Fruit fly (Drosophila melanogaster): ENCODE results near the gene geko.
A peak's percentile ranks its signal among the peaks of the same experiment; 100 is the strongest.

Gene geko

dm6 chr3L:18121889-18122288, 17.3 kb upstream of the geko start, which contains the start of gene CG42853:
CG42853 (minus strand) TSS chr3L:18121989.
- TF ChIP-seq br (GFP tag; optimal IDR thresholded peaks at IDR 0.05) (no peak), Dfd (GFP tag; optimal IDR thresholded peaks at IDR 0.05) (no peak), HLH106 (tag; optimal IDR thresholded peaks at IDR 0.05) (no peak), CG9705 (GFP tag; optimal IDR thresholded peaks at IDR 0.05) (no peak), Rel (GFP tag; optimal IDR thresholded peaks at IDR 0.05) (no peak), Rel (tag; optimal IDR thresholded peaks at IDR 0.05) (no peak), psq (GFP tag; optimal IDR thresholded peaks at IDR 0.05) (no peak), jim (GFP tag; optimal IDR thresholded peaks at IDR 0.05) (no peak), Mio (GFP tag; optimal IDR thresholded peaks at IDR 0.05) (no peak), usp (GFP tag; optimal IDR thresholded peaks at IDR 0.05) (no peak), sage (GFP tag; optimal IDR thresholded peaks at IDR 0.05) (no peak), Hr83 (GFP tag; optimal IDR thresholded peaks at IDR 0.05; ENCODE audit: poor library complexity, severe bottlenecking) (no peak), foxo (GFP tag; optimal IDR thresholded peaks at IDR 0.05) (no peak), Jra (GFP tag; optimal IDR thresholded peaks at IDR 0.05) (no peak)

dm6 chr3L:18124138-18124537, 15.1 kb upstream of the geko start:
- TF ChIP-seq CG9705 (GFP tag; optimal IDR thresholded peaks at IDR 0.05) (no peak), Rel (GFP tag; optimal IDR thresholded peaks at IDR 0.05) (no peak), Rel (tag; optimal IDR thresholded peaks at IDR 0.05) (no peak), Dfd (GFP tag; optimal IDR thresholded peaks at IDR 0.05) (peak; percentile 90), N (GFP tag; optimal IDR thresholded peaks at IDR 0.05) (no peak)

- TF ChIP-seq sv (GFP tag; optimal IDR thresholded peaks at IDR 0.05) (no peak), br (GFP tag; optimal IDR thresholded peaks at IDR 0.05) (no peak), OdsH (GFP tag; optimal IDR thresholded peaks at IDR 0.05) (no peak), Jra (GFP tag; optimal IDR thresholded peaks at IDR 0.05) (no peak), HLH106 (tag; optimal IDR thresholded peaks at IDR 0.05) (no peak), Myc (optimal IDR thresholded peaks at IDR 0.05) (no peak), dl (GFP tag; optimal IDR thresholded peaks at IDR 0.05; ENCODE audit: insufficient read depth in 1 of 2, partially characterized antibody in 2 of 2) (no peak), Hnf4 (GFP tag; optimal IDR thresholded peaks at IDR 0.05) (no peak)
These were observed 6.6 kb upstream of the geko start, which contains the start of gene Cyp312a1 for dm6 chr3L:18132589-18132988. Cyp312a1 (minus strand) TSS chr3L:18132689.

dm6 chr3L:18137197-18137596, 2.0 kb upstream of the geko start:
- TF ChIP-seq HLH106 (tag; optimal IDR thresholded peaks at IDR 0.05) (peak; percentile 39), fru (GFP tag; optimal IDR thresholded peaks at IDR 0.05) (peak; percentile 8), N (GFP tag; optimal IDR thresholded peaks at IDR 0.05) (no peak), Myc (optimal IDR thresholded peaks at IDR 0.05) (no peak), h (GFP tag; optimal IDR thresholded peaks at IDR 0.05) (peak; percentile 46), Sp1 (GFP tag; optimal IDR thresholded peaks at IDR 0.05) (peak; percentile 33), woc (GFP tag; optimal IDR thresholded peaks at IDR 0.05) (peak; percentile 63), Dfd (GFP tag; optimal IDR thresholded peaks at IDR 0.05) (no peak), Hnf4 (GFP tag; optimal IDR thresholded peaks at IDR 0.05) (no peak), OdsH (GFP tag; optimal IDR thresholded peaks at IDR 0.05) (peak; percentile 27), rgr (GFP tag; optimal IDR thresholded peaks at IDR 0.05) (peak; percentile 23), psq (GFP tag; optimal IDR thresholded peaks at IDR 0.05) (peak; percentile 41)

- TF ChIP-seq dsf (GFP tag; optimal IDR thresholded peaks at IDR 0.05; ENCODE audit: borderline replicate concordance), result no peak
- no peak for TF ChIP-seq Rel (GFP tag; optimal IDR thresholded peaks at IDR 0.05)
- TF ChIP-seq Rel (tag; optimal IDR thresholded peaks at IDR 0.05), result no peak
- TF ChIP-seq usp (GFP tag; optimal IDR thresholded peaks at IDR 0.05), result no peak
- no peak for TF ChIP-seq fru (GFP tag; optimal IDR thresholded peaks at IDR 0.05)
- no peak for TF ChIP-seq Myc (optimal IDR thresholded peaks at IDR 0.05)
- no peak for TF ChIP-seq sv (GFP tag; optimal IDR thresholded peaks at IDR 0.05)
- no peak for TF ChIP-seq Abd-B (GFP tag; optimal IDR thresholded peaks at IDR 0.05)
- no peak for TF ChIP-seq foxo (GFP tag; optimal IDR thresholded peaks at IDR 0.05)
- TF ChIP-seq tai (GFP tag; optimal IDR thresholded peaks at IDR 0.05), result no peak
- TF ChIP-seq pan (optimal IDR thresholded peaks at IDR 0.05), result no peak
- TF ChIP-seq Jra (GFP tag; optimal IDR thresholded peaks at IDR 0.05), result no peak
- TF ChIP-seq jim (GFP tag; optimal IDR thresholded peaks at IDR 0.05), result no peak
- no peak for TF ChIP-seq psq (GFP tag; optimal IDR thresholded peaks at IDR 0.05)
- no peak for TF ChIP-seq Hnf4 (GFP tag; optimal IDR thresholded peaks at IDR 0.05)
- no peak for TF ChIP-seq Sp1 (GFP tag; optimal IDR thresholded peaks at IDR 0.05)
- no peak for TF ChIP-seq Dif (GFP tag; optimal IDR thresholded peaks at IDR 0.05; ENCODE audit: partially characterized antibody)
- TF ChIP-seq GATAd (GFP tag; optimal IDR thresholded peaks at IDR 0.05), result no peak
- TF ChIP-seq HLH106 (tag; optimal IDR thresholded peaks at IDR 0.05), result no peak
- no peak for TF ChIP-seq dl (GFP tag; optimal IDR thresholded peaks at IDR 0.05; ENCODE audit: insufficient read depth in 1 of 2, partially characterized antibody in 2 of 2)
- TF ChIP-seq woc (GFP tag; optimal IDR thresholded peaks at IDR 0.05), result no peak
These were observed 922 bp upstream of the geko start for dm6 chr3L:18138280-18138679.
